Worm (Caenorhabditis elegans) whole organism, early embryonic: ENCODE data around the gene B0303.4.

Source experiments
- aly-1 ChIP-seq: sonication (generic microtip); optimal IDR thresholded peaks from 2 replicates; lab custom pipeline; 2016; ENCODE audit warnings: missing genetic modification characterization, missing compliant biosample characterization
- ama-1 ChIP-seq: fragments of 150-350 bp; optimal IDR thresholded peaks from 2 replicates; lab custom pipeline; 2014
- ceh-13 ChIP-seq: fragments of 200-800 bp; sonication (Bioruptor generic); optimal IDR thresholded peaks from 2 replicates; lab custom pipeline; 2018; ENCODE audit warnings: mild to moderate bottlenecking, missing genetic modification characterization, missing compliant biosample characterization
- flt-1 ChIP-seq: fragments of 200-800 bp; sonication (Bioruptor generic); IDR thresholded peaks from 2 replicates; pipeline ENCODE4 v1.3.6; 2022; ENCODE audit warnings: missing genetic modification characterization, missing compliant biosample characterization
- hnd-1 ChIP-seq: sonication (generic microtip); optimal IDR thresholded peaks from 2 replicates; lab custom pipeline; 2016; ENCODE audit warnings: missing genetic modification characterization, missing compliant biosample characterization
- scrt-1 ChIP-seq: fragments of 200-800 bp; sonication (Bioruptor generic); IDR thresholded peaks from 2 replicates; pipeline ENCODE4 v1.3.6; 2022; ENCODE audit warnings: missing genetic modification characterization, missing compliant biosample characterization
- tbx-11 ChIP-seq: fragments of 200-800 bp; sonication (Bioruptor generic); IDR thresholded peaks from 2 replicates; pipeline ENCODE4 v1.3.6; 2022; ENCODE audit warnings: missing genetic modification characterization, missing compliant biosample characterization
- tbx-37 ChIP-seq: fragments of 200-800 bp; sonication (Bioruptor generic); conservative IDR thresholded peaks from 2 replicates; pipeline ENCODE4 v1.3.6; 2022; ENCODE audit warnings: missing genetic modification reagents, missing genetic modification characterization, missing compliant biosample characterization

- no peak for TF ChIP-seq tbx-11 (GFP tag; lab: Robert Waterston, UW)
- no peak for TF ChIP-seq flt-1 (GFP tag; lab: Robert Waterston, UW)
- no peak for TF ChIP-seq hnd-1 (tag; lab: Kevin White, UChicago)
- no peak for TF ChIP-seq ama-1 (lab: Kevin White, UChicago)
- no peak for TF ChIP-seq tbx-37 (GFP tag; lab: Robert Waterston, UW)
- no peak for TF ChIP-seq scrt-1 (GFP tag; lab: Robert Waterston, UW)
- TF ChIP-seq aly-1 = no peak
- TF ChIP-seq ceh-13 (GFP tag; lab: Kevin White, UChicago) = no peak
Observed at ce11 chrIII:8689655-8690054, at the start of gene B0303.4.
